Worm (Caenorhabditis elegans): ENCODE results near the gene W01D2.1.

W01D2.1 gene

DNA sequence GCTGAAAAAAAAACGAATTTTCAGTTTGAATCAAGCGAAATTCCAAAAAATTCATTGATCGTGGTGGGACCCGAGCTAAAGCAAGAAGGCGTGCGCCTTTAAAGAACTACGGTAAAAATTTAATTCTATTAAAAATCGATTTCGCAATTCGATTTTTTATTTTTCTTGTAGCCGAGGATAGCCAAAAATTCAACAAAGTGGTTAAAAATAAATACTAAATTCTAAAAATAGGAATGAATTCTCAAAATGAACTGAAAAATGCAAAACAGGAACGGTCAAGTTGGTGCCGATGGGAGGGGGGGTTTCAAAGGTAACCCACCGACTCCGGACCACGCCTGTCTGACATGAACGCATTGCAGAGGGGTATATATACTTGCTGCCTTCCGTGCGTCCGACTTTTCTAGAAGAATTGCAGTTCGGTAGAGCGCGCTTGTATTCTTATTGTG is 14.2 kb upstream of the W01D2.1 start:
- TF ChIP-seq W03F9.2 (tag; optimal IDR thresholded peaks at IDR 0.05) (no peak), him-1 (tag; optimal IDR thresholded peaks at IDR 0.05) (peak; percentile 5)

ce11 chrII:14804259-14804899 is 10.9 kb upstream of the W01D2.1 start, which contains the start of gene W01D2.3:
Gene W01D2.3 (minus strand): TSS chrII:14804309.
- peak; percentile 33 for TF ChIP-seq W03F9.2 (tag; optimal IDR thresholded peaks at IDR 0.05)
- peak; percentile 71 for TF ChIP-seq dao-5 (tag; optimal IDR thresholded peaks at IDR 0.05)
- peak; percentile 32 for TF ChIP-seq him-1 (tag; optimal IDR thresholded peaks at IDR 0.05)

- TF ChIP-seq W03F9.2 (tag; optimal IDR thresholded peaks at IDR 0.05) (no peak), him-1 (tag; optimal IDR thresholded peaks at IDR 0.05) (no peak), dao-5 (tag; optimal IDR thresholded peaks at IDR 0.05) (no peak)
These were observed 9.6 kb upstream of the W01D2.1 start, which contains the start of gene srt-11 for ce11 chrII:14805686-14806085. Gene srt-11 (plus strand): TSS chrII:14805986.

DNA sequence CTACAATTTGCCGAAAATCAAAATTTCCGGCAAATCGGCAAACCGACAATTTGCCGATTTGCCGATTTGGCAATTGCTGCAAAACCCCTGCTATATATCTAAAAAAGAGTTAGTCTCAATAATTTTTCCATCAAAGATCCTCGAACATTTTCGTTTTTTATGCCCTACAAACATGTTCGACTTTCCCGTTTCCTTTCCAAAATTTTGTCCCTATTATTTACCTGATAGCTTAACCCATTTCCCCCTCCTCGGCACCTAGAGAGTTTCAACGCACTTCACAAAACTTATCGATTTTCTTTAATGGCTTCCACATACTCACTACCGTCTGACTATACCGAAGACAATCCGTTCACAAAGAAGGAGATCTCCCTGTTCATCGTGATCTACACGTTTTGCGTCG is 6.6 kb upstream of the W01D2.1 start, which contains the start of gene W01D2.6:
TSS of gene W01D2.6 (plus strand) at position 301 of the 400 bp plus-strand sequence.
- TF ChIP-seq him-1 (tag; optimal IDR thresholded peaks at IDR 0.05) = no peak
- TF ChIP-seq dao-5 (tag; optimal IDR thresholded peaks at IDR 0.05) = no peak
- TF ChIP-seq W03F9.2 (tag; optimal IDR thresholded peaks at IDR 0.05) = no peak

ce11 chrII:14810609-14811008 is 4.7 kb upstream of the W01D2.1 start:
- no peak for TF ChIP-seq W03F9.2 (tag; optimal IDR thresholded peaks at IDR 0.05)
- TF ChIP-seq him-1 (tag; optimal IDR thresholded peaks at IDR 0.05) = no peak
- TF ChIP-seq dao-5 (tag; optimal IDR thresholded peaks at IDR 0.05) = no peak

DNA sequence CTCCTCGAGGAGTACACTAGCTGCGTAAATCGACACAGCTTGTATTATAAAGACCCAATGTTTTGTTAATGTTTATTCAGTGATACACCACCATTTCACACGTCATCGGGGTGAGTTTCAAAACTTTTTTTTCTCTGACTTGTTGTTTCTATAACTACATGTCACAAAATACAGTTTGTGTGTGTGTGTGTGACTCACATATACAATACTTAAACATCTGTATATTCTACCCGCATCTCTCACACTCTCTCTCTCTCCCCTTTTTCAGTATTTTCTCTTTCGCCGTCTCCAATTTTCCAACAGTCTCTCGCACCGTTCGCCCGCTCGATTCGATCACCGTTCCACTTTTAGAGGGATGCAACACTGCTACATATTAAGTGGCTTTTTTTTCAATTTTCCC is 3.8 kb upstream of the W01D2.1 start:
- TF ChIP-seq him-1 (tag; optimal IDR thresholded peaks at IDR 0.05) = no peak
- no peak for TF ChIP-seq dao-5 (tag; optimal IDR thresholded peaks at IDR 0.05)
- no peak for TF ChIP-seq W03F9.2 (tag; optimal IDR thresholded peaks at IDR 0.05)

DNA sequence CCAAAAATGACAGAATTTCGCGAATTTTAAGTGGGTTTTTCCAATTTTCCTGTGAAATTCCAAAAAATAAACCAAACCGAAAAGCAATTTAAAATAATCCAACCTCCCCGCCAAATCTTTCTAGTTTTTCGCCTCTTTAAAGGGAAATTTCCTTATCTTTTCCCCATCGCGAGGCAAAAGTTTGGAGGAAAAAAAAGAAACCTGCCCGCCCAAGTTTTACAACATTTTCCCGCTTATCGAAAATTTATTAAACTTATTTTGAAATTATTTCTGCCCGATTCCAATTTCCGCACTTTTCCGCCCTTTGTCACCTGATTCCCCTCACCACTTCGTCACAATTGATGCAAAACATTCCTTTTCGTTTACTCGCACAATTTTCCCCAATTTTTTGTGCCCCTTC is 3.1 kb upstream of the W01D2.1 start, which contains the start of gene osta-3:
TSS of gene osta-3 (plus strand) at position 301 of the 400 bp plus-strand sequence.
- TF ChIP-seq dao-5 (tag; optimal IDR thresholded peaks at IDR 0.05) (no peak), W03F9.2 (tag; optimal IDR thresholded peaks at IDR 0.05) (no peak), him-1 (tag; optimal IDR thresholded peaks at IDR 0.05) (no peak)

- TF ChIP-seq W03F9.2 (tag; optimal IDR thresholded peaks at IDR 0.05) (no peak), dao-5 (tag; optimal IDR thresholded peaks at IDR 0.05) (no peak), him-1 (tag; optimal IDR thresholded peaks at IDR 0.05) (no peak)
These were observed 2.7 kb upstream of the W01D2.1 start for ce11 chrII:14812661-14813060.

DNA sequence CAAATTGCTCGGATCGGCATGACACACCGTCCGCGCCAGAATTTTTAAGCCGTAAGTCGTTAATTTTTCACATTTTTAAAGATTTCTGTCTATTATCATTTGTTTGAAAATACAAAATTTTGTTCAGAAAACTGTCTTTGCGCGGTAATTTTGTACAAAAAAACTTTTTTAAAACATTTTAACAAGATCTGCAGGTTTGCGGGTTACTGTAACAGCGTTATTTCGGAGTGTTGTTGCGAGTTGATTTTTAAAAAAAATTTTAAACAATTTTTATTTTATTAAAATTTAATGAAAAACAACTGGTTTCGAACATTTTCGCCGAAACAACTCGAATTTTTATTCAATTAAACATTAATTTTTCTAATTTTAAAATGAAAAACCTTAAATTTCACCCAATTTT is 2.2 kb upstream of the W01D2.1 start:
- TF ChIP-seq him-1 (tag; optimal IDR thresholded peaks at IDR 0.05) = no peak
- no peak for TF ChIP-seq W03F9.2 (tag; optimal IDR thresholded peaks at IDR 0.05)
- TF ChIP-seq dao-5 (tag; optimal IDR thresholded peaks at IDR 0.05) = no peak

ce11 chrII:14816086-14816485 is 768 bp downstream of the W01D2.1 start:
- TF ChIP-seq dao-5 (tag; optimal IDR thresholded peaks at IDR 0.05) (no peak), him-1 (tag; optimal IDR thresholded peaks at IDR 0.05) (no peak), W03F9.2 (tag; optimal IDR thresholded peaks at IDR 0.05) (no peak)

ce11 chrII:14818376-14818775 is 3.1 kb downstream of the W01D2.1 start, which contains the start of gene nhr-61:
Gene nhr-61 (minus strand): TSS chrII:14818543.
- TF ChIP-seq W03F9.2 (tag; optimal IDR thresholded peaks at IDR 0.05) (no peak), dao-5 (tag; optimal IDR thresholded peaks at IDR 0.05) (no peak), him-1 (tag; optimal IDR thresholded peaks at IDR 0.05) (no peak)

DNA sequence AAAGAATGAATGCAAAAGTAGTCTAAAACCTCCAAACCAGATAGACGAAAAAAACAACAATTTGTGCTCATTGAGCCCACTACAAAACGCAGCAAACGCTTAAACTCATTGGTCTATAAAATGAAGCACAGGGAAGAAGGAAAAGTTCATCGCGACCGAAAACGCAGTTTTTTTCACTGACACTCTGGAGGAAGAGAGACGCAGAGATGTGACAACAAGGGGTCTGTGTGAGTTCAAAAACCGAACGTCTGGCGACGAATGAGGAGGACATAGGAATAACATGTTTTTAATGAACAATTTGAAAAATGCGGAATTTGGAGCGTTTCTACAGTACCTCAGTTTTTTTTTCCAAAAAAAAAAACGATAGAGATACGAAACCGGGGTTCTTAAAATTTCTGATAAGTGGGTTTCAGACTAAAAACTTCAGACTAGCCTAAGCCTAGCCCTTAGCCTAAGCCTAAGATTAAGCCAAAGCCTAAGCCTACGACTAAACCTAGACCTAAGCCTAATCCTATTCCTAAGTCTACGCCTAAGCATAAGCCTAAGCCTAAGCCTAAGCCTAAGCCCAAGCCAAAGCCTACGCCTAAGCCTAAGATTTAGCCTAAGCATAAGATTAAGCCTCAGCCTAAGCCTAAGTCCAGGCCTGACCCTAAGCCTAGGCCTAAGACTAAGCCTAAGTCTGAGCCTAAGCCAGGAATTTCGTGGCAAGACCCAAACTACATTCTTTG is 4.1 kb downstream of the W01D2.1 start:
- TF ChIP-seq him-1 (tag; optimal IDR thresholded peaks at IDR 0.05) = no peak
- TF ChIP-seq dao-5 (tag; optimal IDR thresholded peaks at IDR 0.05) = no peak
- no peak for TF ChIP-seq W03F9.2 (tag; optimal IDR thresholded peaks at IDR 0.05)

DNA sequence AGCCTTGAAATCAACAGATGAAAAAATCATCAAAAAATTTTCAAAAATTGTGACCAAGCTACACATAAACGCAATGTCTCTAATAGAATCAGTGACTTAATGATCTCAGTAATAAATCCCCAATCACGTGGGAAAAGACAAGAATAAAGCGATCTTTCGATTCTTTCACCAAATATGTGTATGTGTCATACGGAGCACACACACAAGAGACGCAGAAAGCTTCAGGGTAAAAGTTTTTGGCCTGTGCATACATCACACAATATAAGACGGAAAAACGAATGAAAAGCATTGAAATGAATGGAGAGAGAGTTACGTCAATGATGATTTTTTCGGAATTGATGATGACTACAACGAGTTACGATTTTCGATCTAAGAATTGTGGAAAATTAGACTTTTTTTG is 5.1 kb downstream of the W01D2.1 start:
- TF ChIP-seq him-1 (tag; optimal IDR thresholded peaks at IDR 0.05) (no peak), W03F9.2 (tag; optimal IDR thresholded peaks at IDR 0.05) (no peak), dao-5 (tag; optimal IDR thresholded peaks at IDR 0.05) (no peak)

- TF ChIP-seq W03F9.2 (tag; optimal IDR thresholded peaks at IDR 0.05) = no peak
- TF ChIP-seq dao-5 (tag; optimal IDR thresholded peaks at IDR 0.05) = no peak
- TF ChIP-seq him-1 (tag; optimal IDR thresholded peaks at IDR 0.05) = no peak
These were observed 7.1 kb downstream of the W01D2.1 start for ce11 chrII:14822419-14822818.
